Fruit fly (Drosophila melanogaster) whole organism, embryonic: ENCODE measurements around the gene SREBP.

Experiments used
- Adf1 ChIP-seq: fragments of 200-800 bp; sonication (Bioruptor generic); IDR thresholded peaks from 2 replicates; pipeline ENCODE4 v1.3.6; 2022; ENCODE audit warnings: missing biosample characterization, missing genetic modification characterization
- Antp ChIP-seq: fragments of 200-800 bp; sonication (Bioruptor generic); optimal IDR thresholded peaks from 3 replicates; lab custom pipeline; 2016; ENCODE audit warnings: missing biosample characterization, missing genetic modification characterization
- B-H1 ChIP-seq: fragments of 200-800 bp; sonication (Bioruptor generic); IDR thresholded peaks from 3 replicates; pipeline ENCODE4 v1.3.6; 2022; ENCODE audit warnings: missing biosample characterization, missing genetic modification characterization
- CG10274 ChIP-seq: fragments of 200-800 bp; sonication (Bioruptor generic); optimal IDR thresholded peaks from 3 replicates; lab custom pipeline; 2017; ENCODE audit warnings: missing biosample characterization, mild to moderate bottlenecking, missing genetic modification characterization
- CG11085 ChIP-seq: fragments of 200-800 bp; sonication (Bioruptor generic); IDR thresholded peaks from 2 replicates; pipeline ENCODE4 v1.3.6; 2022; ENCODE audit warnings: missing biosample characterization, missing genetic modification characterization
- CG11456 ChIP-seq: fragments of 200-800 bp; sonication (Bioruptor generic); IDR thresholded peaks from 3 replicates; pipeline ENCODE4 v1.3.6; 2022; ENCODE audit warnings: missing biosample characterization, missing genetic modification characterization
- CG11504 ChIP-seq: fragments of 200-800 bp; sonication (Bioruptor generic); optimal IDR thresholded peaks from 3 replicates; lab custom pipeline; 2019; ENCODE audit warnings: missing biosample characterization, mild to moderate bottlenecking, missing genetic modification characterization, moderate library complexity
- CG11696 ChIP-seq: fragments of 200-800 bp; sonication (Bioruptor generic); IDR thresholded peaks from 2 replicates; pipeline ENCODE4 v1.3.6; 2022; ENCODE audit warnings: missing biosample characterization, missing genetic modification characterization
- CG1233 ChIP-seq: fragments of 200-800 bp; sonication (Bioruptor generic); optimal IDR thresholded peaks from 4 replicates; lab custom pipeline; 2018; ENCODE audit warnings: missing biosample characterization, mild to moderate bottlenecking, missing genetic modification characterization
- CG12659 ChIP-seq: fragments of 200-800 bp; sonication (Bioruptor generic); optimal IDR thresholded peaks from 3 replicates; lab custom pipeline; 2017; ENCODE audit warnings: mild to moderate bottlenecking, missing biosample characterization, missing genetic modification reagents, missing genetic modification characterization
- CG13296 ChIP-seq: fragments of 200-800 bp; sonication (Bioruptor generic); optimal IDR thresholded peaks from 3 replicates; lab custom pipeline; 2018; ENCODE audit warnings: missing biosample characterization, mild to moderate bottlenecking, missing genetic modification characterization
- CG16813 ChIP-seq: fragments of 200-800 bp; sonication (Bioruptor generic); IDR thresholded peaks from 3 replicates; pipeline ENCODE4 v1.3.6; 2022; ENCODE audit warnings: missing biosample characterization, missing genetic modification characterization; ENCODE audit not compliant: partially characterized antibody
- CG16863 ChIP-seq: fragments of 200-800 bp; sonication (Bioruptor generic); optimal IDR thresholded peaks from 3 replicates; lab custom pipeline; 2016; ENCODE audit warnings: missing biosample characterization, missing genetic modification characterization
- CG18619 ChIP-seq: fragments of 200-800 bp; sonication (Bioruptor generic); optimal IDR thresholded peaks from 3 replicates; lab custom pipeline; 2017; ENCODE audit warnings: missing biosample characterization, mild to moderate bottlenecking, missing genetic modification characterization
- CG2199 ChIP-seq: fragments of 200-800 bp; sonication (Bioruptor generic); IDR thresholded peaks from 3 replicates; pipeline ENCODE4 v1.3.6; 2022; ENCODE audit warnings: missing biosample characterization, missing genetic modification characterization
- CG2712 ChIP-seq: fragments of 200-800 bp; optimal IDR thresholded peaks from 3 replicates; lab custom pipeline; 2019; ENCODE audit warnings: missing biosample characterization, mild to moderate bottlenecking, missing genetic modification characterization, moderate library complexity
- CG31224 ChIP-seq: fragments of 200-800 bp; sonication (Bioruptor generic); IDR thresholded peaks from 2 replicates; pipeline ENCODE4 v1.3.6; 2022; ENCODE audit warnings: missing biosample characterization, missing genetic modification characterization
- CG32772 ChIP-seq: fragments of 200-800 bp; sonication (Bioruptor generic); IDR thresholded peaks from 2 replicates; pipeline ENCODE4 v1.3.6; 2022; ENCODE audit warnings: missing biosample characterization, missing genetic modification characterization
- CG34376 ChIP-seq: fragments of 200-800 bp; sonication (Bioruptor generic); optimal IDR thresholded peaks from 2 replicates; lab custom pipeline; 2018; ENCODE audit warnings: missing biosample characterization, mild to moderate bottlenecking, missing genetic modification characterization
- CG3995 ChIP-seq: fragments of 200-800 bp; sonication (Bioruptor generic); optimal IDR thresholded peaks from 3 replicates; lab custom pipeline; 2016; ENCODE audit warnings: missing biosample characterization, missing genetic modification characterization
- CG9215 ChIP-seq: fragments of 200-800 bp; sonication (Bioruptor generic); IDR thresholded peaks from 2 replicates; pipeline ENCODE4 v1.3.6; 2022; ENCODE audit warnings: missing biosample characterization, missing genetic modification characterization
- Dfd ChIP-seq, 2 experiments: fragments of >200 bp; optimal IDR thresholded peaks; 2 replicates each; lab custom pipeline; 2017; ENCODE audit warnings: missing biosample characterization in 2 of 2, missing genetic modification characterization in 2 of 2
- Fer1 ChIP-seq: fragments of 200-800 bp; sonication (Bioruptor generic); optimal IDR thresholded peaks from 2 replicates; lab custom pipeline; 2017; ENCODE audit warnings: missing biosample characterization, mild to moderate bottlenecking, missing genetic modification characterization
- NK7.1 ChIP-seq: fragments of 200-800 bp; sonication (Bioruptor generic); optimal IDR thresholded peaks from 3 replicates; lab custom pipeline; 2016; ENCODE audit warnings: missing biosample characterization, missing genetic modification characterization
- Optix ChIP-seq: fragments of 200-800 bp; sonication (Bioruptor generic); IDR thresholded peaks from 3 replicates; pipeline ENCODE4 v1.3.6; 2022; ENCODE audit warnings: missing biosample characterization, missing genetic modification characterization
- Pdp1 ChIP-seq, 2 experiments: fragments of 200-800 bp; sonication (Bioruptor generic); optimal IDR thresholded peaks; 3 replicates each; lab custom pipeline; 2016; ENCODE audit warnings: missing biosample characterization in 2 of 2, missing genetic modification characterization in 2 of 2, mild to moderate bottlenecking in 1 of 2, moderate library complexity in 1 of 2
- Ptx1 ChIP-seq: fragments of 200-800 bp; sonication (Bioruptor generic); IDR thresholded peaks from 2 replicates; pipeline ENCODE4 v1.3.6; 2022; ENCODE audit warnings: missing biosample characterization, missing genetic modification characterization
- Ssrp ChIP-seq: fragments of 200-800 bp; sonication (Bioruptor generic); optimal IDR thresholded peaks from 2 replicates; lab custom pipeline; 2018; ENCODE audit warnings: missing biosample characterization, mild to moderate bottlenecking, missing genetic modification characterization, moderate library complexity
- btn ChIP-seq: fragments of 200-800 bp; sonication (Bioruptor generic); optimal IDR thresholded peaks from 2 replicates; lab custom pipeline; 2016; ENCODE audit warnings: missing biosample characterization, missing genetic modification characterization
- cg ChIP-seq: fragments of 200-800 bp; sonication (Bioruptor generic); optimal IDR thresholded peaks from 3 replicates; lab custom pipeline; 2019; ENCODE audit warnings: missing biosample characterization, mild to moderate bottlenecking, missing genetic modification characterization, moderate library complexity
- crol ChIP-seq: fragments of 200-800 bp; sonication (Bioruptor generic); IDR thresholded peaks from 2 replicates; pipeline ENCODE4 v1.3.6; 2022; ENCODE audit warnings: missing biosample characterization, missing genetic modification characterization
- dimm ChIP-seq: fragments of 200-800 bp; sonication (Bioruptor generic); IDR thresholded peaks from 2 replicates; pipeline ENCODE4 v1.3.6; 2022; ENCODE audit warnings: missing biosample characterization, missing genetic modification characterization
- disco-r ChIP-seq: fragments of 200-800 bp; sonication (Bioruptor generic); optimal IDR thresholded peaks from 2 replicates; lab custom pipeline; 2016; ENCODE audit warnings: missing biosample characterization, missing genetic modification characterization
- ems ChIP-seq: fragments of 200-800 bp; sonication (Bioruptor generic); optimal IDR thresholded peaks from 3 replicates; lab custom pipeline; 2016; ENCODE audit warnings: missing biosample characterization, missing genetic modification characterization
- exex ChIP-seq: fragments of 200-800 bp; sonication (Bioruptor generic); optimal IDR thresholded peaks from 4 replicates; lab custom pipeline; 2018; ENCODE audit warnings: missing biosample characterization, mild to moderate bottlenecking, missing genetic modification characterization, moderate library complexity
- fru ChIP-seq: fragments of >200 bp; optimal IDR thresholded peaks from 2 replicates; lab custom pipeline; 2017
- hb ChIP-seq: fragments of 200-800 bp; sonication (Bioruptor generic); IDR thresholded peaks from 3 replicates; pipeline ENCODE4 v1.3.6; 2022; ENCODE audit warnings: missing biosample characterization, missing genetic modification characterization; ENCODE audit not compliant: partially characterized antibody
- ken ChIP-seq: fragments of 200-800 bp; sonication (Bioruptor generic); IDR thresholded peaks from 3 replicates; pipeline ENCODE4 v1.3.6; 2022; ENCODE audit warnings: missing biosample characterization, missing genetic modification characterization
- lmd ChIP-seq: fragments of 200-800 bp; sonication (Bioruptor generic); IDR thresholded peaks from 2 replicates; pipeline ENCODE4 v1.3.6; 2022; ENCODE audit warnings: missing biosample characterization, missing genetic modification characterization
- lov ChIP-seq, 2 experiments: fragments of 200-800 bp in 1 of 2; fragments of >200 bp in 1 of 2; sonication (Bioruptor generic) in 1 of 2; IDR thresholded peaks in 1 of 2; optimal IDR thresholded peaks in 1 of 2; 2 replicates in 1 of 2; 3 replicates in 1 of 2; pipeline versions ENCODE4 v1.3.6 to Lab custom; 2017 to 2022; ENCODE audit warnings: missing biosample characterization in 1 of 2, missing genetic modification characterization in 1 of 2
- mld ChIP-seq: fragments of 200-800 bp; sonication (Bioruptor generic); IDR thresholded peaks from 3 replicates; pipeline ENCODE4 v1.3.6; 2022; ENCODE audit warnings: missing biosample characterization, missing genetic modification characterization; ENCODE audit not compliant: partially characterized antibody
- pzg ChIP-seq: fragments of 200-800 bp; sonication (Bioruptor generic); optimal IDR thresholded peaks from 3 replicates; lab custom pipeline; 2018; ENCODE audit warnings: missing biosample characterization, mild to moderate bottlenecking, missing genetic modification characterization, moderate library complexity
- sim ChIP-seq: fragments of 200-800 bp; sonication (Bioruptor generic); IDR thresholded peaks from 2 replicates; pipeline ENCODE4 v1.3.6; 2022; ENCODE audit warnings: missing biosample characterization, missing genetic modification characterization
- sob ChIP-seq: fragments of 200-800 bp; sonication (Bioruptor generic); IDR thresholded peaks from 2 replicates; pipeline ENCODE4 v1.3.6; 2022; ENCODE audit warnings: missing biosample characterization, missing genetic modification characterization
- stc ChIP-seq: fragments of 200-800 bp; sonication (Bioruptor generic); IDR thresholded peaks from 2 replicates; pipeline ENCODE4 v1.3.6; 2022; ENCODE audit warnings: missing biosample characterization, missing genetic modification characterization
- ttk ChIP-seq: fragments of 200-800 bp; sonication (Bioruptor generic); IDR thresholded peaks from 2 replicates; pipeline ENCODE4 v2.1.2; 2022; ENCODE audit warnings: missing biosample characterization, missing genetic modification characterization

SREBP gene

dm6 chr3L:19815472-19816150 lies 21.9 kb downstream of the SREBP start, which contains the start of gene cyc (continued):
- TF ChIP-seq pzg (GFP tag; lab: Kevin White, UChicago) (peak; percentile 65), cg (GFP tag; lab: Kevin White, UChicago) (peak; percentile 77)
- TF ChIP-seq, all 482 proteins: peak for 41

- TF ChIP-seq btn (GFP tag; lab: Kevin White, UChicago) (no peak), Ssrp (peak; percentile 78), CG32772 (GFP tag; lab: Robert Waterston, UW) (peak; percentile 43; the same call in 1 of the 2 replicates), Adf1 (GFP tag; lab: Robert Waterston, UW) (no peak; the same call in 1 of the 2 replicates), ems (peak; percentile 72), CG2199 (GFP tag; lab: Robert Waterston, UW) (no peak; the same call in 2 of the 3 replicates), CG11085 (peak; percentile 62), dimm (GFP tag; lab: Robert Waterston, UW) (no peak), CG1233 (GFP tag; lab: Kevin White, UChicago) (peak; percentile 72), CG13296 (GFP tag; lab: Kevin White, UChicago) (peak; percentile 42), hb (GFP tag; lab: Robert Waterston, UW) (peak; percentile 99), CG11456 (peak; percentile 81), CG31224 (GFP tag; lab: Robert Waterston, UW) (0 out of 2 replicates have a peak, but pooled peaks have one; percentile 45), sim (GFP tag; lab: Robert Waterston, UW) (no peak), CG11696 (GFP tag; lab: Robert Waterston, UW) (no peak), Ptx1 (GFP tag; lab: Robert Waterston, UW) (peak; percentile 70), NK7.1 (GFP tag; lab: Kevin White, UChicago) (peak; percentile 57), CG34376 (peak; percentile 50), CG9215 (peak; percentile 75), CG16813 (peak; percentile 100), stc (GFP tag; lab: Robert Waterston, UW) (no peak), Antp (GFP tag; lab: Kevin White, UChicago) (peak; percentile 85), CG2712 (tag; lab: Kevin White, UChicago) (peak; percentile 81), exex (peak; percentile 42), Pdp1 (GFP tag; optimal IDR thresholded peaks at IDR 0.05; lab: Kevin White, UChicago) (peak; percentile 76 to 85), lmd (GFP tag; lab: Robert Waterston, UW) (peak; percentile 71; the same call in 1 of the 2 replicates), CG18619 (GFP tag; lab: Kevin White, UChicago) (peak; percentile 61), CG11504 (tag; lab: Kevin White, UChicago) (peak; percentile 79), lov (optimal IDR thresholded peaks at IDR 0.05; lab: Kevin White, UChicago) (no peak), lov (GFP tag; IDR thresholded peaks at IDR 0.05; lab: Robert Waterston, UW) (0 out of 3 replicates have a peak, but pooled peaks have one; percentile 22), crol (GFP tag; lab: Robert Waterston, UW) (no peak), disco-r (peak; percentile 56), CG12659 (peak; percentile 86), ttk (peak; percentile 48; the same call in 1 of the 2 replicates), Optix (no peak), B-H1 (GFP tag; lab: Robert Waterston, UW) (no peak; the same call in 1 of the 3 replicates), CG10274 (GFP tag; lab: Kevin White, UChicago) (no peak), CG16863 (GFP tag; lab: Kevin White, UChicago) (peak; percentile 64), fru (no peak), Dfd (GFP tag; optimal IDR thresholded peaks at IDR 0.05; lab: Kevin White, UChicago) (peak in 1 of 2 experiments; percentile 39), sob (GFP tag; lab: Robert Waterston, UW) (peak; percentile 81; the same call in 1 of the 2 replicates), CG3995 (GFP tag; lab: Kevin White, UChicago) (peak; percentile 50), ken (GFP tag; lab: Robert Waterston, UW) (peak; percentile 47; the same call in 1 of the 3 replicates), Fer1 (GFP tag; lab: Kevin White, UChicago) (peak; percentile 24), mld (peak; percentile 97)
Measured at dm6 chr3L:19817807-19818531, 24.2 kb downstream of the SREBP start, which contains the start of the genes Fibp and Deaf1. Gene Fibp (minus strand): TSS chr3L:19817967. Gene Deaf1 (plus strand): TSS chr3L:19818174.
